Worm (Caenorhabditis elegans) whole organism, L4/young adult: Measurements from ENCODE around the gene M117.4.

Experiments used
- W03F9.2 ChIP-seq: fragments of 150-350 bp; optimal IDR thresholded peaks from 2 replicates; lab custom pipeline; 2014; ENCODE audit warnings: missing biosample characterization, missing genetic modification characterization
- dao-5 ChIP-seq: sonication (generic microtip); optimal IDR thresholded peaks from 2 replicates; lab custom pipeline; 2016; ENCODE audit warnings: missing genotype, missing genetic modification characterization, moderate library complexity, missing compliant biosample characterization
- him-1 ChIP-seq: sonication (generic microtip); optimal IDR thresholded peaks from 2 replicates; lab custom pipeline; 2016; ENCODE audit warnings: missing genotype, missing genetic modification reagents, missing genetic modification characterization, missing compliant biosample characterization

DNA sequence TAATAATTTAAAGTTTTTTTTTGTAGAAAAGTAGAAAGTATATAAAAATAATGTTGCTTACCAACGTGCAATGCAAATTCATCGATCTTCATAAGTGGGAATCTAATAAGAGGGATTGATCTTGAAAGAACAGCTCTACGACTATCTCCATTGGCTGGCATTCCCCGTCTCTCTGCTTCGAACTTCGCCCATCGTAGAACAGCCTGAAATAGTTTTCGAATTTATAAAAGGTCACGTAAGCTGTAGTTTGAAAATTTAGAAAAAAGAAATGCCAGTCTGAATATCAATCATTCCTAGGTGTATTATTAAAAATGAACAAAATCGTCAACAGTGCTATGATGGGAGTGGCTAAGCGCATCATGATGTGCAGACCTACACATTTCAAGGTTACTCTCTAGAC lies 18.5 kb upstream of the M117.4 start, which contains the start of gene F38H4.5:
- TF ChIP-seq him-1 (tag; lab: Kevin White, UChicago), result no peak
- TF ChIP-seq dao-5 (tag; lab: Kevin White, UChicago), result no peak
- no peak for TF ChIP-seq W03F9.2 (tag; lab: Kevin White, UChicago)
